Fruit fly (Drosophila melanogaster) Kc167 (cell line): ENCODE data around the gene MESR6.

ENCODE experiments used
- Myc ChIP-seq: fragments of >200 bp; optimal IDR thresholded peaks from 2 replicates; lab custom pipeline; 2017; ENCODE audit warnings: missing external identifiers
- psq ChIP-seq: fragments of >200 bp; optimal IDR thresholded peaks from 2 replicates; lab custom pipeline; 2017; ENCODE audit warnings: missing external identifiers

dm6 chr3L:19051926-19052325, 40.5 kb upstream of the MESR6 start, which contains the start of gene Acp76A:
- TF ChIP-seq Myc (lab: Kevin White, UChicago) (no peak), psq (lab: Kevin White, UChicago) (no peak)
